Fruit fly (Drosophila melanogaster) whole organism, embryonic: ENCODE data around the gene CG8173.

ENCODE experiments used
- Aef1 ChIP-seq: fragments of 200-800 bp; sonication (Bioruptor generic); IDR thresholded peaks from 3 replicates; pipeline ENCODE4 v1.3.6; 2022; ENCODE audit warnings: missing biosample characterization, missing genetic modification characterization
- Asciz ChIP-seq: fragments of 200-800 bp; sonication (Bioruptor generic); optimal IDR thresholded peaks from 2 replicates; lab custom pipeline; 2017; ENCODE audit warnings: missing biosample characterization, mild to moderate bottlenecking, missing genetic modification characterization, missing genetic modification reagents
- B-H2 ChIP-seq: fragments of 200-800 bp; sonication (Bioruptor generic); optimal IDR thresholded peaks from 2 replicates; lab custom pipeline; 2018; ENCODE audit warnings: missing biosample characterization, mild to moderate bottlenecking, missing genetic modification characterization
- CG1024 ChIP-seq: fragments of 200-800 bp; sonication (Bioruptor generic); IDR thresholded peaks from 2 replicates; pipeline ENCODE4 v1.3.6; 2022; ENCODE audit warnings: missing biosample characterization, missing genetic modification characterization
- CG11085 ChIP-seq: fragments of 200-800 bp; sonication (Bioruptor generic); IDR thresholded peaks from 2 replicates; pipeline ENCODE4 v1.3.6; 2022; ENCODE audit warnings: missing biosample characterization, missing genetic modification characterization
- CG13424 ChIP-seq: fragments of 200-800 bp; sonication (Bioruptor generic); optimal IDR thresholded peaks from 2 replicates; lab custom pipeline; 2019; ENCODE audit warnings: missing biosample characterization, mild to moderate bottlenecking, missing genetic modification characterization, moderate library complexity
- CG15011 ChIP-seq: fragments of 200-800 bp; sonication (Bioruptor generic); optimal IDR thresholded peaks from 3 replicates; lab custom pipeline; 2018; ENCODE audit warnings: missing biosample characterization, mild to moderate bottlenecking, missing genetic modification characterization
- CG1603 ChIP-seq: fragments of 200-800 bp; sonication (Bioruptor generic); optimal IDR thresholded peaks from 2 replicates; lab custom pipeline; 2019; ENCODE audit warnings: missing biosample characterization, mild to moderate bottlenecking, missing genetic modification characterization, moderate library complexity
- CG16813 ChIP-seq: fragments of 200-800 bp; sonication (Bioruptor generic); IDR thresholded peaks from 3 replicates; pipeline ENCODE4 v1.3.6; 2022; ENCODE audit warnings: missing biosample characterization, missing genetic modification characterization; ENCODE audit not compliant: partially characterized antibody
- CG2712 ChIP-seq: fragments of 200-800 bp; optimal IDR thresholded peaks from 3 replicates; lab custom pipeline; 2019; ENCODE audit warnings: missing biosample characterization, mild to moderate bottlenecking, missing genetic modification characterization, moderate library complexity
- CG34224 ChIP-seq: fragments of 200-800 bp; sonication (Bioruptor generic); IDR thresholded peaks from 3 replicates; pipeline ENCODE4 v1.3.6; 2022; ENCODE audit warnings: missing biosample characterization, missing genetic modification characterization; ENCODE audit not compliant: partially characterized antibody
- CG3726 ChIP-seq: fragments of 200-800 bp; sonication (Bioruptor generic); IDR thresholded peaks from 3 replicates; pipeline ENCODE4, ENCODE4 v1.3.6; 2022; ENCODE audit warnings: missing biosample characterization, missing genetic modification characterization
- CG4424 ChIP-seq: fragments of 200-800 bp; sonication (Bioruptor generic); optimal IDR thresholded peaks from 3 replicates; lab custom pipeline; 2016; ENCODE audit warnings: missing biosample characterization, missing genetic modification characterization
- CG5180 ChIP-seq: fragments of 200-800 bp; sonication (Bioruptor generic); optimal IDR thresholded peaks from 3 replicates; lab custom pipeline; 2017; ENCODE audit warnings: missing biosample characterization, missing genetic modification characterization, mild to moderate bottlenecking, moderate library complexity, missing genetic modification reagents
- CrebB ChIP-seq: fragments of 200-800 bp; sonication (Bioruptor generic); optimal IDR thresholded peaks from 3 replicates; lab custom pipeline; 2018; ENCODE audit warnings: missing biosample characterization, mild to moderate bottlenecking, missing genetic modification characterization
- Deaf1 ChIP-seq: fragments of 200-800 bp; optimal IDR thresholded peaks from 3 replicates; lab custom pipeline; 2019; ENCODE audit warnings: missing biosample characterization, mild to moderate bottlenecking, missing genetic modification characterization, moderate library complexity
- Doc2 ChIP-seq: fragments of 200-800 bp; sonication (Bioruptor generic); IDR thresholded peaks from 2 replicates; pipeline ENCODE4 v1.3.6; 2022; ENCODE audit warnings: missing biosample characterization, missing genetic modification characterization
- Drgx ChIP-seq: fragments of 200-800 bp; sonication (Bioruptor generic); IDR thresholded peaks from 2 replicates; pipeline ENCODE4 v1.3.6; 2022; ENCODE audit warnings: missing biosample characterization, missing genetic modification characterization
- E2f1 ChIP-seq: fragments of 200-800 bp; sonication (Bioruptor generic); IDR thresholded peaks from 2 replicates; pipeline ENCODE4 v1.3.6; 2022; ENCODE audit warnings: missing biosample characterization, missing genetic modification characterization
- Ets65A ChIP-seq: fragments of 200-800 bp; sonication (Bioruptor generic); peaks from one replicate; lab custom pipeline; 2016; ENCODE audit warnings: missing biosample characterization, missing genetic modification characterization
- Gsc ChIP-seq: fragments of 200-800 bp; sonication (Bioruptor generic); IDR thresholded peaks from 2 replicates; pipeline ENCODE4 v1.3.6; 2022; ENCODE audit warnings: missing biosample characterization, missing genetic modification characterization
- HmgZ ChIP-seq: fragments of 200-800 bp; sonication (Bioruptor generic); optimal IDR thresholded peaks from 2 replicates; lab custom pipeline; 2018; ENCODE audit warnings: missing biosample characterization, mild to moderate bottlenecking, missing genetic modification characterization
- Jarid2 ChIP-seq: fragments of 200-800 bp; sonication (Bioruptor generic); optimal IDR thresholded peaks from 3 replicates; lab custom pipeline; 2017; ENCODE audit warnings: mild to moderate bottlenecking, missing biosample characterization, missing genetic modification reagents, missing genetic modification characterization
- Kr ChIP-seq: fragments of 200-800 bp; sonication (Bioruptor generic); optimal IDR thresholded peaks from 2 replicates; lab custom pipeline; 2017; ENCODE audit warnings: missing biosample characterization, mild to moderate bottlenecking, missing genetic modification characterization
- Lpt ChIP-seq: fragments of >200 bp; optimal IDR thresholded peaks from 2 replicates; lab custom pipeline; 2018; ENCODE audit warnings: missing biosample characterization, missing genetic modification characterization
- Mad ChIP-seq: fragments of 200-800 bp; sonication (Bioruptor generic); optimal IDR thresholded peaks from 2 replicates; lab custom pipeline; 2016; ENCODE audit warnings: missing biosample characterization, missing genetic modification characterization
- Med ChIP-seq: fragments of 200-800 bp; sonication (Bioruptor generic); peaks from one replicate; lab custom pipeline; 2016; ENCODE audit warnings: missing biosample characterization, missing genetic modification characterization, mild to moderate bottlenecking, inconsistent platforms, moderate library complexity
- NC2β ChIP-seq: fragments of 200-800 bp; sonication (Bioruptor generic); optimal IDR thresholded peaks from 2 replicates; lab custom pipeline; 2016; ENCODE audit warnings: missing biosample characterization, missing genetic modification characterization
- Nf-YC ChIP-seq: fragments of 200-800 bp; optimal IDR thresholded peaks from 3 replicates; lab custom pipeline; 2019; ENCODE audit warnings: missing biosample characterization, mild to moderate bottlenecking, missing genetic modification characterization, moderate library complexity
- PHDP ChIP-seq: fragments of 200-800 bp; sonication (Bioruptor generic); optimal IDR thresholded peaks from 3 replicates; lab custom pipeline; 2018; ENCODE audit warnings: missing biosample characterization, mild to moderate bottlenecking, missing genetic modification characterization, moderate library complexity
- Rx ChIP-seq: fragments of 200-800 bp; sonication (Bioruptor generic); IDR thresholded peaks from 2 replicates; pipeline ENCODE4 v1.3.6; 2022; ENCODE audit warnings: missing biosample characterization, missing genetic modification characterization
- Sry-β ChIP-seq: fragments of 200-800 bp; sonication (Bioruptor generic); optimal IDR thresholded peaks from 2 replicates; lab custom pipeline; 2018; ENCODE audit warnings: missing biosample characterization, mild to moderate bottlenecking, missing genetic modification characterization, moderate library complexity
- abd-A ChIP-seq: fragments of 200-800 bp; sonication (Bioruptor generic); optimal IDR thresholded peaks from 3 replicates; lab custom pipeline; 2019; ENCODE audit warnings: missing biosample characterization, mild to moderate bottlenecking, missing genetic modification characterization, moderate library complexity
- ac ChIP-seq: fragments of 200-800 bp; sonication (Bioruptor generic); optimal IDR thresholded peaks from 3 replicates; lab custom pipeline; 2017; ENCODE audit warnings: missing biosample characterization, mild to moderate bottlenecking, missing genetic modification characterization
- cg ChIP-seq: fragments of 200-800 bp; sonication (Bioruptor generic); optimal IDR thresholded peaks from 3 replicates; lab custom pipeline; 2019; ENCODE audit warnings: missing biosample characterization, mild to moderate bottlenecking, missing genetic modification characterization, moderate library complexity
- disco-r ChIP-seq: fragments of 200-800 bp; sonication (Bioruptor generic); optimal IDR thresholded peaks from 2 replicates; lab custom pipeline; 2016; ENCODE audit warnings: missing biosample characterization, missing genetic modification characterization
- dm ChIP-seq: fragments of 200-800 bp; sonication (Bioruptor generic); optimal IDR thresholded peaks from 3 replicates; lab custom pipeline; 2016; ENCODE audit warnings: missing biosample characterization, missing genetic modification characterization
- dpn ChIP-seq, 2 experiments: fragments of 200-800 bp; sonication (Bioruptor generic); optimal IDR thresholded peaks; 3 replicates each; lab custom pipeline; 2016; ENCODE audit warnings: missing biosample characterization in 2 of 2, missing genetic modification characterization in 2 of 2
- emc ChIP-seq: fragments of 200-800 bp; sonication (Bioruptor generic); optimal IDR thresholded peaks from 2 replicates; lab custom pipeline; 2016; ENCODE audit warnings: missing biosample characterization, missing genetic modification characterization
- ems ChIP-seq: fragments of 200-800 bp; sonication (Bioruptor generic); optimal IDR thresholded peaks from 3 replicates; lab custom pipeline; 2016; ENCODE audit warnings: missing biosample characterization, missing genetic modification characterization
- fru ChIP-seq: fragments of >200 bp; optimal IDR thresholded peaks from 2 replicates; lab custom pipeline; 2017
- grau ChIP-seq: fragments of 200-800 bp; optimal IDR thresholded peaks from 3 replicates; lab custom pipeline; 2019; ENCODE audit warnings: missing biosample characterization, mild to moderate bottlenecking, missing genetic modification characterization, moderate library complexity
- hb ChIP-seq: fragments of 200-800 bp; sonication (Bioruptor generic); IDR thresholded peaks from 3 replicates; pipeline ENCODE4 v1.3.6; 2022; ENCODE audit warnings: missing biosample characterization, missing genetic modification characterization; ENCODE audit not compliant: partially characterized antibody
- ken ChIP-seq: fragments of 200-800 bp; sonication (Bioruptor generic); IDR thresholded peaks from 3 replicates; pipeline ENCODE4 v1.3.6; 2022; ENCODE audit warnings: missing biosample characterization, missing genetic modification characterization
- knrl ChIP-seq: fragments of 200-800 bp; sonication (Bioruptor generic); IDR thresholded peaks from 3 replicates; pipeline ENCODE4 v1.3.6; 2022; ENCODE audit warnings: missing biosample characterization, missing genetic modification characterization; ENCODE audit not compliant: partially characterized antibody
- mirr ChIP-seq: fragments of 200-800 bp; sonication (Bioruptor generic); optimal IDR thresholded peaks from 3 replicates; lab custom pipeline; 2018; ENCODE audit warnings: missing biosample characterization, mild to moderate bottlenecking, missing genetic modification characterization
- nau ChIP-seq: fragments of 200-800 bp; sonication (Bioruptor generic); optimal IDR thresholded peaks from 3 replicates; lab custom pipeline; 2017; ENCODE audit warnings: missing biosample characterization, mild to moderate bottlenecking, missing genetic modification characterization, missing genetic modification reagents
- ro ChIP-seq: fragments of 200-800 bp; sonication (Bioruptor generic); IDR thresholded peaks from 2 replicates; pipeline ENCODE4 v1.3.6; 2022; ENCODE audit warnings: missing biosample characterization, missing genetic modification characterization
- seq ChIP-seq: fragments of 200-800 bp; sonication (Bioruptor generic); IDR thresholded peaks from 2 replicates; pipeline ENCODE4 v1.3.6; 2022; ENCODE audit warnings: missing biosample characterization, missing genetic modification characterization
- sob ChIP-seq: fragments of 200-800 bp; sonication (Bioruptor generic); IDR thresholded peaks from 2 replicates; pipeline ENCODE4 v1.3.6; 2022; ENCODE audit warnings: missing biosample characterization, missing genetic modification characterization
- tap ChIP-seq: fragments of 200-800 bp; optimal IDR thresholded peaks from 3 replicates; lab custom pipeline; 2019; ENCODE audit warnings: missing biosample characterization, mild to moderate bottlenecking, missing genetic modification characterization, moderate library complexity
- z ChIP-seq: fragments of 200-800 bp; sonication (Bioruptor generic); IDR thresholded peaks from 3 replicates; pipeline ENCODE4 v1.3.6; 2022; ENCODE audit warnings: missing biosample characterization, missing genetic modification characterization

The CG8173 gene

DNA sequence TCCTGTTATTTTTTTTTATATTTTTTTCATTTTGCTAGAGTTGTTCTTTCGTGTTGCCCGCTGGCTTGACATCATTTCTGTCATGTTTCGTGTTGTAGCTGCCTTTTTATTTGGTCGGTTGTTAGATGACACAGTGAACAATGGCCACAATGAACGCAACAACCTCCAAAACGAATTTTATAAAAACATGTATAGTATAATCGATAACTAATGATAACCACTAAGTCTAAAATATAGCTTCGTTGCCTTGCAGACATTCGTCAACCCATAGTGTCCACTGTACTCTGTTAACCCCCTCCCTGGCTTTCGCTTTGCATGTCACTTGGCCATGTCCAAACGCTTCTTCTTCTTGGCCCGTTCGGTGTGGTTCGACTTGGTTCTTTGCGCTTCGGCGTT, 4.3 kb upstream of the CG8173 start (continued):
- TF ChIP-seq Ets65A, result peak; percentile 85
- TF ChIP-seq abd-A (tag; lab: Kevin White, UChicago), result no peak
- TF ChIP-seq knrl (GFP tag; lab: Robert Waterston, UW), result no peak
- no peak for TF ChIP-seq B-H2 (GFP tag; lab: Kevin White, UChicago)
- TF ChIP-seq z (GFP tag; lab: Robert Waterston, UW), result no peak
- peak; percentile 20 for TF ChIP-seq dm (GFP tag; lab: Kevin White, UChicago)
- no peak for TF ChIP-seq Gsc (GFP tag; lab: Robert Waterston, UW)
- TF ChIP-seq dpn (GFP tag; optimal IDR thresholded peaks at IDR 0.05; lab: Kevin White, UChicago), result peak; percentile 70 to 76
- 0 out of 2 replicates have a peak, but pooled peaks have one; percentile 8 for TF ChIP-seq ro (GFP tag; lab: Robert Waterston, UW)
- TF ChIP-seq Aef1 (GFP tag; lab: Robert Waterston, UW), result peak; percentile 87
- peak; percentile 48 for TF ChIP-seq Mad (GFP tag; lab: Kevin White, UChicago)
- TF ChIP-seq tap (tag; lab: Kevin White, UChicago), result peak; percentile 64
- TF ChIP-seq CG3726 (GFP tag; lab: Robert Waterston, UW), result peak; percentile 83
- TF ChIP-seq Drgx (GFP tag; lab: Robert Waterston, UW), result peak; percentile 72
- TF ChIP-seq CG15011 (GFP tag; lab: Kevin White, UChicago), result peak; percentile 6
- peak; percentile 70 for TF ChIP-seq seq (GFP tag; lab: Robert Waterston, UW)
- TF ChIP-seq Kr (GFP tag; lab: Kevin White, UChicago), result no peak
- peak; percentile 43 for TF ChIP-seq HmgZ (tag; lab: Kevin White, UChicago)
- TF ChIP-seq ken (GFP tag; lab: Robert Waterston, UW), result peak; percentile 86
- TF ChIP-seq Rx (GFP tag; lab: Robert Waterston, UW), result peak; percentile 78
- TF ChIP-seq PHDP, result peak; percentile 57
- peak; percentile 8 for TF ChIP-seq emc (GFP tag; lab: Kevin White, UChicago)
- peak; percentile 30 for TF ChIP-seq Asciz (GFP tag; lab: Kevin White, UChicago)
- TF ChIP-seq Doc2, result no peak
- peak; percentile 95 for TF ChIP-seq grau
- TF ChIP-seq CG13424 (tag; lab: Kevin White, UChicago), result peak; percentile 69
- TF ChIP-seq CrebB, result peak; percentile 23
- TF ChIP-seq Nf-YC (tag; lab: Kevin White, UChicago), result no peak
- TF ChIP-seq E2f1 (GFP tag; lab: Robert Waterston, UW), result peak; percentile 88
- peak; percentile 85 for TF ChIP-seq sob (GFP tag; lab: Robert Waterston, UW)
- peak; percentile 19 for TF ChIP-seq Deaf1 (tag; lab: Kevin White, UChicago)
- no peak for TF ChIP-seq Sry-β (GFP tag; lab: Kevin White, UChicago)
- TF ChIP-seq CG16813, result no peak
- peak; percentile 59 for TF ChIP-seq NC2β (GFP tag; lab: Kevin White, UChicago)
- no peak for TF ChIP-seq CG5180
- TF ChIP-seq Lpt (GFP tag; lab: Kevin White, UChicago), result no peak
- peak; percentile 29 for TF ChIP-seq Jarid2 (GFP tag; lab: Kevin White, UChicago)
- peak; percentile 61 for TF ChIP-seq CG11085 (GFP tag; lab: Robert Waterston, UW)
- no peak for TF ChIP-seq cg (GFP tag; lab: Kevin White, UChicago)
- TF ChIP-seq CG1603, result peak; percentile 86
- no peak for TF ChIP-seq hb (GFP tag; lab: Robert Waterston, UW)
- peak; percentile 69 for TF ChIP-seq CG4424 (GFP tag; lab: Kevin White, UChicago)
- TF ChIP-seq ems, result peak; percentile 63
- no peak for TF ChIP-seq fru (lab: Kevin White, UChicago)
- no peak for TF ChIP-seq ac (GFP tag; lab: Kevin White, UChicago)
- TF ChIP-seq Med, result peak; percentile 97
- peak; percentile 23 for TF ChIP-seq nau (GFP tag; lab: Kevin White, UChicago)
- no peak for TF ChIP-seq disco-r
- TF ChIP-seq mirr, result peak; percentile 70
- TF ChIP-seq CG34224 (GFP tag; lab: Robert Waterston, UW), result no peak
- TF ChIP-seq CG2712 (tag; lab: Kevin White, UChicago), result peak; percentile 66
- peak; percentile 73 for TF ChIP-seq CG1024 (GFP tag; lab: Robert Waterston, UW)
